Worm (Caenorhabditis elegans) whole organism, L3 larva: Measurements from ENCODE around the gene F35C5.1.

Source experiments
- ama-1 ChIP-seq: fragments of 150-350 bp; optimal IDR thresholded peaks from 2 replicates; lab custom pipeline; 2018
- egl-27 ChIP-seq: sonication (generic microtip); optimal IDR thresholded peaks from 4 replicates; lab custom pipeline; 2017; ENCODE audit warnings: missing biosample characterization, missing genetic modification reagents, missing genetic modification characterization
- elt-2 ChIP-seq: sonication (generic microtip); optimal IDR thresholded peaks from 2 replicates; lab custom pipeline; 2016; ENCODE audit warnings: missing genetic modification reagents, mild to moderate bottlenecking, missing genetic modification characterization, missing compliant biosample characterization
- nhr-43 ChIP-seq: sonication (generic microtip); optimal IDR thresholded peaks from 2 replicates; lab custom pipeline; 2016; ENCODE audit warnings: mild to moderate bottlenecking, missing genetic modification characterization, missing compliant biosample characterization; ENCODE audit not compliant: poor library complexity, severe bottlenecking
- pha-4 ChIP-seq: fragments of 150-350 bp; optimal IDR thresholded peaks from 2 replicates; lab custom pipeline; 2014; ENCODE audit warnings: missing biosample characterization, missing genetic modification reagents, missing genetic modification characterization
- zag-1 ChIP-seq: fragments of 150-350 bp; optimal IDR thresholded peaks from 2 replicates; lab custom pipeline; 2014; ENCODE audit warnings: missing biosample characterization, missing genetic modification characterization
- ztf-4 ChIP-seq: fragments of 150-350 bp; optimal IDR thresholded peaks from 2 replicates; lab custom pipeline; 2014; ENCODE audit warnings: missing biosample characterization, missing genetic modification characterization

DNA sequence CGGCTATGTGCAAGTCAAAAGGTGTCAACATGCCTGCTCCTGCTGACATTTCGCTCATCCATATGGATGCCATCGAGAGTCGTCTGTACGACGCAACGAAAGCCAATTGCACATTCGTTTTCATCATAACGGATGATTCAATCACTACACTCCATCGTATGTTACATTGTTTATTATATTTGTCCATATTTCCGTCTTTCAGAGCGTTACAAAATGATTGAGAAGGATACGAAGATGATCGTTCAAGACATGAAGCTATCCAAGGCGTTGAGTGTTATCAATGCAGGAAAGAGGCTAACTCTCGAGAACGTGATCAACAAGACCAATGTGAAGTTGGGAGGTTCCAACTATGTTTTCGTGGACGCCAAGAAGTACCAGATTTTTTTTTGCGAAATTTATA lies 40.9 kb downstream of the F35C5.1 start:
- no peak for TF ChIP-seq egl-27 (tag; lab: Kevin White, UChicago)
- no peak for TF ChIP-seq elt-2 (tag; lab: Kevin White, UChicago)
- TF ChIP-seq ztf-4, result no peak
- TF ChIP-seq pha-4 (tag; lab: Kevin White, UChicago), result no peak
- TF ChIP-seq nhr-43, result no peak
- TF ChIP-seq zag-1 (tag; lab: Kevin White, UChicago), result no peak
- no peak for TF ChIP-seq ama-1
